Worm (Caenorhabditis elegans) whole organism, late embryonic: Measurements from ENCODE around the gene rsf-1.

ENCODE experiments used
- C08G9.2 ChIP-seq: sonication (generic microtip); optimal IDR thresholded peaks from 2 replicates; lab custom pipeline; 2016; ENCODE audit warnings: mild to moderate bottlenecking, missing genetic modification characterization, moderate library complexity, missing compliant biosample characterization
- C38D4.7 ChIP-seq: fragments of 200-800 bp; sonication (Bioruptor generic); optimal IDR thresholded peaks from 2 replicates; lab custom pipeline; 2018; ENCODE audit warnings: mild to moderate bottlenecking, missing genetic modification characterization, moderate library complexity, missing compliant biosample characterization
- K02D7.2 ChIP-seq: sonication (generic microtip); optimal IDR thresholded peaks from 2 replicates; lab custom pipeline; 2017; ENCODE audit warnings: mild to moderate bottlenecking, missing genetic modification characterization, missing compliant biosample characterization
- T23F11.4 ChIP-seq: fragments of 200-800 bp; sonication (Bioruptor generic); optimal IDR thresholded peaks from 2 replicates; lab custom pipeline; 2018; ENCODE audit warnings: mild to moderate bottlenecking, missing genetic modification characterization, missing compliant biosample characterization
- ahr-1 ChIP-seq: sonication (generic microtip); optimal IDR thresholded peaks from 2 replicates; lab custom pipeline; 2016; ENCODE audit warnings: missing genetic modification characterization, missing compliant biosample characterization
- ama-1 ChIP-seq: fragments of 150-350 bp; optimal IDR thresholded peaks from 2 replicates; lab custom pipeline; 2014
- ceh-19 ChIP-seq: fragments of 200-800 bp; sonication (Bioruptor generic); optimal IDR thresholded peaks from 2 replicates; lab custom pipeline; 2018; ENCODE audit warnings: mild to moderate bottlenecking, missing genetic modification characterization, missing compliant biosample characterization
- ceh-31 ChIP-seq: sonication (generic microtip); optimal IDR thresholded peaks from 2 replicates; lab custom pipeline; 2016; ENCODE audit warnings: missing genetic modification characterization, missing compliant biosample characterization
- ceh-34 ChIP-seq: sonication (generic microtip); optimal IDR thresholded peaks from 2 replicates; lab custom pipeline; 2016; ENCODE audit warnings: mild to moderate bottlenecking, missing genetic modification characterization, missing compliant biosample characterization
- ceh-48 ChIP-seq: sonication (generic microtip); optimal IDR thresholded peaks from 2 replicates; lab custom pipeline; 2016; ENCODE audit warnings: missing genetic modification characterization, inconsistent platforms, missing compliant biosample characterization
- ceh-6 ChIP-seq: fragments of 200-800 bp; sonication (Bioruptor generic); optimal IDR thresholded peaks from 2 replicates; lab custom pipeline; 2018; ENCODE audit warnings: mild to moderate bottlenecking, missing genetic modification characterization, missing compliant biosample characterization
- che-1 ChIP-seq: sonication (generic microtip); optimal IDR thresholded peaks from 2 replicates; lab custom pipeline; 2016; ENCODE audit warnings: mild to moderate bottlenecking, missing genetic modification characterization, missing compliant biosample characterization
- dve-1 ChIP-seq: sonication (generic microtip); optimal IDR thresholded peaks from 2 replicates; lab custom pipeline; 2017; ENCODE audit warnings: antibody characterized with exemption, mild to moderate bottlenecking, missing genetic modification characterization, missing compliant biosample characterization
- elt-2 ChIP-seq: sonication (generic microtip); optimal IDR thresholded peaks from 2 replicates; lab custom pipeline; 2016; ENCODE audit warnings: missing genetic modification reagents, missing genetic modification characterization, missing compliant biosample characterization
- elt-4 ChIP-seq: sonication (generic microtip); optimal IDR thresholded peaks from 2 replicates; lab custom pipeline; 2016; ENCODE audit warnings: missing genetic modification characterization, missing compliant biosample characterization
- hlh-13 ChIP-seq: fragments of 200-800 bp; sonication (Bioruptor generic); optimal IDR thresholded peaks from 2 replicates; lab custom pipeline; 2018; ENCODE audit warnings: mild to moderate bottlenecking, missing genetic modification characterization, missing compliant biosample characterization
- hlh-15 ChIP-seq: sonication (generic microtip); optimal IDR thresholded peaks from 2 replicates; lab custom pipeline; 2016; ENCODE audit warnings: missing genetic modification characterization, missing compliant biosample characterization
- hlh-6 ChIP-seq: sonication (generic microtip); optimal IDR thresholded peaks from 2 replicates; lab custom pipeline; 2016; ENCODE audit warnings: missing genotype, missing genetic modification characterization, missing compliant biosample characterization
- lim-6 ChIP-seq: sonication (generic microtip); optimal IDR thresholded peaks from 2 replicates; lab custom pipeline; 2016; ENCODE audit warnings: missing genetic modification characterization, missing compliant biosample characterization
- lin-11 ChIP-seq: fragments of 200-800 bp; sonication (Bioruptor generic); optimal IDR thresholded peaks from 2 replicates; lab custom pipeline; 2018; ENCODE audit warnings: mild to moderate bottlenecking, missing genetic modification characterization, missing compliant biosample characterization
- madf-2 ChIP-seq: sonication (generic microtip); optimal IDR thresholded peaks from 2 replicates; lab custom pipeline; 2017; ENCODE audit warnings: missing genetic modification characterization, missing compliant biosample characterization
- mec-3 ChIP-seq: sonication (generic microtip); optimal IDR thresholded peaks from 2 replicates; lab custom pipeline; 2016; ENCODE audit warnings: borderline replicate concordance, missing genetic modification characterization, missing compliant biosample characterization
- nfya-1 ChIP-seq: sonication (generic microtip); optimal IDR thresholded peaks from 2 replicates; lab custom pipeline; 2017; ENCODE audit warnings: missing genetic modification characterization, mild to moderate bottlenecking, missing compliant biosample characterization, antibody characterized with exemption, moderate library complexity
- nhr-11 ChIP-seq: fragments of 150-350 bp; optimal IDR thresholded peaks from 2 replicates; lab custom pipeline; 2014; ENCODE audit warnings: missing biosample characterization, missing genetic modification characterization
- nhr-232 ChIP-seq: sonication (generic microtip); optimal IDR thresholded peaks from 2 replicates; lab custom pipeline; 2016; ENCODE audit warnings: missing genetic modification characterization, missing compliant biosample characterization
- npax-4 ChIP-seq: sonication (generic microtip); optimal IDR thresholded peaks from 2 replicates; lab custom pipeline; 2016; ENCODE audit warnings: missing genetic modification characterization, missing compliant biosample characterization
- pag-3 ChIP-seq: sonication (generic microtip); optimal IDR thresholded peaks from 2 replicates; lab custom pipeline; 2016; ENCODE audit warnings: missing compliant biosample characterization, missing genetic modification characterization, borderline replicate concordance
- pha-2 ChIP-seq: sonication (generic microtip); optimal IDR thresholded peaks from 2 replicates; lab custom pipeline; 2017; ENCODE audit warnings: mild to moderate bottlenecking, missing genetic modification characterization, missing compliant biosample characterization
- ref-2 ChIP-seq: sonication (generic microtip); optimal IDR thresholded peaks from 2 replicates; lab custom pipeline; 2016; ENCODE audit warnings: missing genetic modification characterization, missing compliant biosample characterization
- rnt-1 ChIP-seq: sonication (generic microtip); optimal IDR thresholded peaks from 2 replicates; lab custom pipeline; 2016; ENCODE audit warnings: missing genetic modification characterization, missing compliant biosample characterization
- sdc-2 ChIP-seq: sonication (generic microtip); optimal IDR thresholded peaks from 2 replicates; lab custom pipeline; 2016; ENCODE audit warnings: missing genotype, missing genetic modification characterization, missing compliant biosample characterization
- tbx-7 ChIP-seq: sonication (generic microtip); optimal IDR thresholded peaks from 2 replicates; lab custom pipeline; 2016; ENCODE audit warnings: missing genotype, missing genetic modification characterization, missing compliant biosample characterization
- unc-3 ChIP-seq, 2 experiments: fragments of 200-800 bp in 1 of 2; sonication (Bioruptor generic) in 1 of 2; sonication (generic microtip) in 1 of 2; conservative IDR thresholded peaks in 1 of 2; optimal IDR thresholded peaks in 1 of 2; 2 replicates each; pipeline versions ENCODE4 v1.3.6 to Lab custom; 2016 to 2022; ENCODE audit warnings: missing compliant biosample characterization in 2 of 2, missing genetic modification characterization in 2 of 2, missing genetic modification reagents in 1 of 2
- unc-42 ChIP-seq: sonication (generic microtip); optimal IDR thresholded peaks from 2 replicates; lab custom pipeline; 2016; ENCODE audit warnings: missing genotype, missing genetic modification characterization, missing compliant biosample characterization
- unc-55 ChIP-seq: sonication (generic microtip); optimal IDR thresholded peaks from 2 replicates; lab custom pipeline; 2017; ENCODE audit warnings: missing biosample characterization, missing genetic modification reagents, missing genetic modification characterization
- unc-86 ChIP-seq: sonication (generic microtip); optimal IDR thresholded peaks from 2 replicates; lab custom pipeline; 2016; ENCODE audit warnings: missing genetic modification characterization, missing compliant biosample characterization

rsf-1 gene

DNA sequence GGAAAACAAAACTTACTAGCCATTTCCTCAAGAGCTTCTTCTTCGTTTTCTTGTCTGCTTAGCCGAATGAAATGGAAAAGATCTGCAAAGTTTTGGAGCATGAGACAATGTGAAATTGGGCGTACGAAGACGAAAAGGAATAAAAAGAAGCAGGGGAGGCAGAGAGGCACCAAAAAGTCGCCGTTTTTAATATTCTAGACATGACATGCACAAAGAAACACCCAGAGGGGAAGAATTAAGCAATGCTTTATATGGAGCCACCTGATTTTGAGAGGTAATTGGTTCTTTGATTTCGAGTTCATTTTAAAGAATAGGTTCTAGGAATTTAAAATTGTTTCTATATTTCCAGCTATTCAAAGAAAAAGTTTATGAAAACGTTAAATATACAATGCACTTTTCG, 8.0 kb downstream of the rsf-1 start, which contains the start of gene T24F1.4:
T24F1.4 (minus strand) TSS at position 101 of the 400 bp plus-strand sequence.
- TF ChIP-seq lin-11 (tag; lab: Kevin White, UChicago) = no peak
- no peak for TF ChIP-seq rnt-1
- TF ChIP-seq C08G9.2 (tag; lab: Kevin White, UChicago) = no peak
- no peak for TF ChIP-seq lim-6 (tag; lab: Kevin White, UChicago)
- no peak for TF ChIP-seq ama-1 (lab: Kevin White, UChicago)
- TF ChIP-seq che-1 (tag; lab: Kevin White, UChicago) = no peak
- no peak for TF ChIP-seq nhr-232 (tag; lab: Kevin White, UChicago)
- TF ChIP-seq hlh-6 (tag; lab: Kevin White, UChicago) = no peak
- TF ChIP-seq ceh-34 (tag; lab: Kevin White, UChicago) = no peak
- no peak for TF ChIP-seq nhr-11 (tag; lab: Kevin White, UChicago)

DNA sequence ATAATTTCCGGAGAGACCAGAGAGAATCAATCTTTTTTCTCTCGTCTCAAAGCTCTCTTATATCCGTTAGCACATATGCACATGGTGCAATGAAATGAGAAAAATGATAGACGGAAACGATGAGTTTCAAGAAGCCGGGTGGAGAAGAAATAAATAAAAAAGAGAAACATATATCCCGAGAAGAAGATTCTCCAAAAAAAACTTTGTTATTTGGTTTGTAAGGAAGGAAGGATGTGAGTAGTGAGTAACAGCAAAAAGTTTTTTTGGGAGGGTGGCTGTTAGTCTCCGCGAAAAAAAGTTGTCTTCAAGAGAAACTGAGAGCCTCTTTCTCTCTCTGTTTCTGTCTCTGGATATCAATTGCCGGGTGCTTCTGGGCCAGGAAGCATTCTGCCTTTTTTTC, 10.5 kb downstream of the rsf-1 start:
- TF ChIP-seq unc-55 (GFP tag; lab: Kevin White, UChicago) (no peak), npax-4 (no peak), ahr-1 (no peak), ceh-6 (no peak), unc-42 (tag; lab: Kevin White, UChicago) (peak; percentile 63)

DNA sequence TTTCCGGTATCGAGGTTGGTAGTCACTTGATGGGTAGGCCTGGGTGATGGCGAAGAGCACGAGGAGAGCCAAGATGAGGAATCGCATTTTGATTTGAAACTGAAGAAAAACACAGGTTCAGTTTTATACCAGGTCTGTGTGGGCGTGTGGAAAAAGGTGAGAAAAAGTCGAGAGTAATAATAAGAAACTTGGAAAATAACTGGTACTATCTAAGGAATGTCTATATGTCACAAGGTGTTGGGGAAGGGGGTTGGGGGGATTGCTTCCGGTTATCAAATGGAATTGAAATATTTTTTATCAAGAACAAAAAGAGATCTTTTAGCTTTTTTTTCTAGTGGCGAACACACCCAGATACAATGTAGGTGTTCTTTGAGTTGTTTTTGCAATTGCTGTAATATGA, 13.4 kb downstream of the rsf-1 start, which contains the start of gene nlp-51:
nlp-51 (minus strand) TSS at position 101 of the 400 bp plus-strand sequence.
- no peak for TF ChIP-seq ceh-48
- TF ChIP-seq tbx-7 (tag; lab: Kevin White, UChicago) = no peak
- no peak for TF ChIP-seq unc-3 (GFP tag; conservative IDR thresholded peaks at IDR 0.05; lab: Robert Waterston, UW)
- no peak for TF ChIP-seq unc-3 (tag; optimal IDR thresholded peaks at IDR 0.05; lab: Kevin White, UChicago)
- TF ChIP-seq nfya-1 (tag; lab: Kevin White, UChicago) = no peak
- no peak for TF ChIP-seq pag-3 (tag; lab: Kevin White, UChicago)
- no peak for TF ChIP-seq ceh-34 (tag; lab: Kevin White, UChicago)
- TF ChIP-seq nhr-232 (tag; lab: Kevin White, UChicago) = no peak
- TF ChIP-seq C38D4.7 (GFP tag; lab: Kevin White, UChicago) = no peak
- TF ChIP-seq K02D7.2 (tag; lab: Kevin White, UChicago) = no peak
- TF ChIP-seq dve-1 (tag; lab: Kevin White, UChicago) = no peak
- no peak for TF ChIP-seq sdc-2 (tag; lab: Kevin White, UChicago)
- TF ChIP-seq unc-86 = no peak
- TF ChIP-seq ceh-19 (GFP tag; lab: Kevin White, UChicago) = no peak
- TF ChIP-seq madf-2 (tag; lab: Kevin White, UChicago) = no peak
- no peak for TF ChIP-seq mec-3 (tag; lab: Kevin White, UChicago)
- no peak for TF ChIP-seq elt-4 (tag; lab: Kevin White, UChicago)
- no peak for TF ChIP-seq elt-2

DNA sequence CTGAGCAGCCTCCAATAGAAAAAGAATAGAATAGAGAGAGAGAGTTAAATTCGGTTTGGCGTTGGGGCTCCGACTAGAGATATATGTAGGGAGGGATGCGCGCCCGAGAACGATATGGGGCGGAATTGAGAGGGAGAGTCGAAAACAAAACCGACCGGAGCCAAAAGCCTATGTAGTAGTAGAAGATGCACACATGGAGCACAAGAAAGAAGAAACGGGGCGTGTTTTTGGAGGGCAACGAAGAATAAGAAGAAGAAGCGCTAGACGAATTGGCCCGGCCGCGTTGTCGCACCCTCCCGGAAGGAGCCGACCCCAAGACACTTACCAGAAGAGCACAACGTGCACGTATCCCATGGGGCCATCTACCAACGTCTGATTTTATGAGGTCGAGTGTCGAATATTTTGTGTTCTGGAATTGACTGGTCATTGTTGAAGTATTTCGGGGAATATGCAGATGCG, 22.9 kb downstream of the rsf-1 start, which contains the start of gene tag-180:
tag-180 (minus strand) TSS at position 409 of the 459 bp plus-strand sequence.
- TF ChIP-seq hlh-15 = no peak
- no peak for TF ChIP-seq K02D7.2 (tag; lab: Kevin White, UChicago)
- no peak for TF ChIP-seq hlh-13 (GFP tag; lab: Kevin White, UChicago)
- TF ChIP-seq che-1 (tag; lab: Kevin White, UChicago) = no peak
- no peak for TF ChIP-seq T23F11.4 (GFP tag; lab: Kevin White, UChicago)
- no peak for TF ChIP-seq lin-11 (tag; lab: Kevin White, UChicago)
- no peak for TF ChIP-seq ref-2 (tag; lab: Kevin White, UChicago)
- TF ChIP-seq elt-4 (tag; lab: Kevin White, UChicago) = peak; percentile 28
- peak; percentile 37 for TF ChIP-seq unc-42 (tag; lab: Kevin White, UChicago)
- no peak for TF ChIP-seq ahr-1
- no peak for TF ChIP-seq pha-2 (tag; lab: Kevin White, UChicago)
- peak; percentile 33 for TF ChIP-seq ceh-31
- TF ChIP-seq, all 69 proteins: peak for 3
